Worm (Caenorhabditis elegans) whole organism, L1 larva: ENCODE results near the gene lipl-4.

Experiments
- F16B12.6 ChIP-seq: fragments of 150-350 bp; optimal IDR thresholded peaks from 2 replicates; lab custom pipeline; 2014; ENCODE audit warnings: missing biosample characterization, missing genetic modification characterization
- aha-1 ChIP-seq: fragments of 150-350 bp; optimal IDR thresholded peaks from 2 replicates; lab custom pipeline; 2014; ENCODE audit warnings: missing biosample characterization, missing genetic modification characterization
- alr-1 ChIP-seq: fragments of 200-800 bp; sonication (Bioruptor generic); optimal IDR thresholded peaks from 2 replicates; lab custom pipeline; 2018; ENCODE audit warnings: borderline replicate concordance, mild to moderate bottlenecking, missing genetic modification characterization, missing compliant biosample characterization
- aly-2 ChIP-seq: fragments of 150-350 bp; optimal IDR thresholded peaks from 2 replicates; lab custom pipeline; 2014; ENCODE audit warnings: missing biosample characterization, missing genetic modification characterization
- blmp-1 ChIP-seq: fragments of 150-350 bp; optimal IDR thresholded peaks from 2 replicates; lab custom pipeline; 2014; ENCODE audit warnings: missing biosample characterization, missing genetic modification characterization
- ceh-82 ChIP-seq, 3 experiments: fragments of 150-350 bp in 1 of 3; sonication (generic microtip) in 2 of 3; optimal IDR thresholded peaks; 2 replicates each; lab custom pipeline; 2014 to 2017; ENCODE audit warnings: missing biosample characterization in 3 of 3, missing genetic modification characterization in 3 of 3
- ces-1 ChIP-seq: fragments of 150-350 bp; optimal IDR thresholded peaks from 2 replicates; lab custom pipeline; 2014; ENCODE audit warnings: missing biosample characterization, missing genetic modification reagents, missing genetic modification characterization
- efl-1 ChIP-seq, 4 experiments: fragments of 150-350 bp; optimal IDR thresholded peaks in 3 of 4; peaks in 1 of 4; 1 replicate in 1 of 4; 2 replicates in 3 of 4; lab custom pipeline; 2014; ENCODE audit warnings: missing biosample characterization in 2 of 4, missing genetic modification characterization in 2 of 4, missing genetic modification reagents in 2 of 4
- egl-13 ChIP-seq: sonication (generic microtip); optimal IDR thresholded peaks from 2 replicates; lab custom pipeline; 2016; ENCODE audit warnings: missing genotype, missing genetic modification reagents, missing genetic modification characterization, missing compliant biosample characterization
- elt-3 ChIP-seq, 6 experiments: fragments of 150-350 bp in 1 of 6; sonication (generic microtip); optimal IDR thresholded peaks; 2 replicates each; lab custom pipeline; 2017 to 2018; ENCODE audit warnings: missing biosample characterization in 6 of 6, missing genetic modification characterization in 6 of 6, inconsistent platforms in 1 of 6
- fkh-4 ChIP-seq: sonication (generic microtip); optimal IDR thresholded peaks from 2 replicates; lab custom pipeline; 2016; ENCODE audit warnings: missing compliant biosample characterization, missing genetic modification characterization, borderline replicate concordance
- fkh-8 ChIP-seq: sonication (generic microtip); optimal IDR thresholded peaks from 2 replicates; lab custom pipeline; 2016; ENCODE audit warnings: mild to moderate bottlenecking, missing genetic modification characterization, missing compliant biosample characterization
- fos-1 ChIP-seq: fragments of 150-350 bp; optimal IDR thresholded peaks from 2 replicates; lab custom pipeline; 2014; ENCODE audit warnings: missing biosample characterization, missing genetic modification characterization
- grh-1 ChIP-seq: fragments of 200-800 bp; sonication (Bioruptor generic); IDR thresholded peaks from 2 replicates; pipeline ENCODE4 v1.3.6; 2022; ENCODE audit warnings: missing genetic modification reagents, missing genetic modification characterization, missing compliant biosample characterization
- hlh-17 ChIP-seq: fragments of 200-800 bp; sonication (Bioruptor generic); optimal IDR thresholded peaks from 2 replicates; lab custom pipeline; 2018; ENCODE audit warnings: missing genetic modification characterization, mild to moderate bottlenecking, missing compliant biosample characterization, moderate library complexity, borderline replicate concordance
- irx-1 ChIP-seq: sonication (generic microtip); optimal IDR thresholded peaks from 2 replicates; lab custom pipeline; 2016; ENCODE audit warnings: missing genetic modification characterization, missing compliant biosample characterization
- lin-13 ChIP-seq: fragments of 150-350 bp; optimal IDR thresholded peaks from 2 replicates; lab custom pipeline; 2014; ENCODE audit warnings: missing biosample characterization, missing genetic modification reagents, missing genetic modification characterization
- lin-14 ChIP-seq: fragments of 200-800 bp; sonication (Bioruptor generic); optimal IDR thresholded peaks from 2 replicates; lab custom pipeline; 2018; ENCODE audit warnings: mild to moderate bottlenecking, missing genetic modification characterization, moderate library complexity, missing compliant biosample characterization
- lin-15B ChIP-seq: fragments of 150-350 bp; sonication (generic microtip); optimal IDR thresholded peaks from 3 replicates; lab custom pipeline; 2014; ENCODE audit warnings: missing biosample characterization, missing genetic modification characterization
- lin-35 ChIP-seq, 2 experiments: fragments of 150-350 bp; optimal IDR thresholded peaks; 2 replicates each; lab custom pipeline; 2014; ENCODE audit warnings: missing biosample characterization in 2 of 2, missing genetic modification characterization in 2 of 2, missing genetic modification reagents in 2 of 2
- lin-39 ChIP-seq: fragments of 150-350 bp; optimal IDR thresholded peaks from 2 replicates; lab custom pipeline; 2014; ENCODE audit warnings: missing biosample characterization, missing genetic modification reagents, missing genetic modification characterization
- lir-3 ChIP-seq: sonication (generic microtip); optimal IDR thresholded peaks from 2 replicates; lab custom pipeline; 2016; ENCODE audit warnings: mild to moderate bottlenecking, missing genetic modification characterization, moderate library complexity, missing compliant biosample characterization; ENCODE audit not compliant: poor library complexity
- mab-9 ChIP-seq: fragments of 200-800 bp; sonication (Bioruptor generic); IDR thresholded peaks from 2 replicates; pipeline ENCODE4 v1.3.6; 2022; ENCODE audit warnings: missing genetic modification reagents, missing genetic modification characterization, missing compliant biosample characterization
- mdl-1 ChIP-seq, 2 experiments: fragments of 150-350 bp; optimal IDR thresholded peaks; 2 replicates each; lab custom pipeline; 2014 to 2017; ENCODE audit warnings: missing biosample characterization in 2 of 2, missing genetic modification characterization in 2 of 2, inconsistent platforms in 1 of 2
- mef-2 ChIP-seq: fragments of 150-350 bp; optimal IDR thresholded peaks from 2 replicates; lab custom pipeline; 2014; ENCODE audit warnings: missing biosample characterization, missing genetic modification characterization
- nhr-12 ChIP-seq: sonication (generic microtip); optimal IDR thresholded peaks from 2 replicates; lab custom pipeline; 2017; ENCODE audit warnings: missing biosample characterization, missing genetic modification characterization
- nhr-19 ChIP-seq: fragments of 200-800 bp; sonication (Bioruptor generic); conservative IDR thresholded peaks from 2 replicates; pipeline ENCODE4 v1.3.6; 2022; ENCODE audit warnings: missing genetic modification characterization, missing compliant biosample characterization
- nhr-237 ChIP-seq: fragments of 150-350 bp; optimal IDR thresholded peaks from 2 replicates; lab custom pipeline; 2014; ENCODE audit warnings: missing biosample characterization, missing genetic modification characterization
- nhr-28 ChIP-seq: fragments of 150-350 bp; optimal IDR thresholded peaks from 2 replicates; lab custom pipeline; 2014; ENCODE audit warnings: missing biosample characterization, missing genetic modification characterization
- nhr-77 ChIP-seq: fragments of 150-350 bp; optimal IDR thresholded peaks from 2 replicates; lab custom pipeline; 2014; ENCODE audit warnings: missing biosample characterization, missing genetic modification characterization
- nhr-85 ChIP-seq: sonication (generic microtip); peaks from one replicate; lab custom pipeline; 2016; ENCODE audit warnings: missing genetic modification characterization, inconsistent platforms, missing compliant biosample characterization
- nhr-90 ChIP-seq: sonication (generic microtip); optimal IDR thresholded peaks from 2 replicates; lab custom pipeline; 2016; ENCODE audit warnings: mild to moderate bottlenecking, missing genetic modification characterization, missing compliant biosample characterization; ENCODE audit not compliant: poor library complexity
- pag-3 ChIP-seq: sonication (generic microtip); optimal IDR thresholded peaks from 2 replicates; lab custom pipeline; 2017; ENCODE audit warnings: missing genetic modification characterization, mild to moderate bottlenecking, missing compliant biosample characterization, antibody characterized with exemption, borderline replicate concordance; ENCODE audit not compliant: insufficient read depth
- pqm-1 ChIP-seq: sonication (generic microtip); optimal IDR thresholded peaks from 3 replicates; lab custom pipeline; 2017; ENCODE audit warnings: missing biosample characterization, missing genetic modification characterization
- rnt-1 ChIP-seq: sonication (generic microtip); optimal IDR thresholded peaks from 2 replicates; lab custom pipeline; 2016; ENCODE audit warnings: mild to moderate bottlenecking, missing genetic modification characterization, moderate library complexity, missing compliant biosample characterization
- skn-1 ChIP-seq: fragments of 150-350 bp; optimal IDR thresholded peaks from 2 replicates; lab custom pipeline; 2014; ENCODE audit warnings: missing biosample characterization, missing genetic modification characterization
- snu-23 ChIP-seq: sonication (generic microtip); optimal IDR thresholded peaks from 2 replicates; lab custom pipeline; 2016; ENCODE audit warnings: missing genetic modification characterization, missing compliant biosample characterization
- sox-4 ChIP-seq: sonication (generic microtip); optimal IDR thresholded peaks from 2 replicates; lab custom pipeline; 2016; ENCODE audit warnings: missing genetic modification characterization, missing compliant biosample characterization
- sptf-1 ChIP-seq: fragments of 150-350 bp; optimal IDR thresholded peaks from 2 replicates; lab custom pipeline; 2014; ENCODE audit warnings: missing biosample characterization, missing genetic modification characterization
- swsn-7 ChIP-seq: sonication (generic microtip); optimal IDR thresholded peaks from 2 replicates; lab custom pipeline; 2016; ENCODE audit warnings: missing genetic modification characterization, missing compliant biosample characterization
- unc-130 ChIP-seq: fragments of 150-350 bp; optimal IDR thresholded peaks from 2 replicates; lab custom pipeline; 2017; ENCODE audit warnings: missing biosample characterization, missing genetic modification characterization, inconsistent platforms
- unc-86 ChIP-seq: sonication (generic microtip); optimal IDR thresholded peaks from 2 replicates; lab custom pipeline; 2016; ENCODE audit warnings: missing genetic modification characterization, missing compliant biosample characterization
- unc-98 ChIP-seq: fragments of 200-800 bp; sonication (Bioruptor generic); IDR thresholded peaks from 2 replicates; pipeline ENCODE4 v1.3.6; 2022; ENCODE audit warnings: missing genetic modification characterization, missing compliant biosample characterization
- xbp-1 ChIP-seq: sonication (generic microtip); optimal IDR thresholded peaks from 2 replicates; lab custom pipeline; 2016; ENCODE audit warnings: missing genetic modification characterization, missing compliant biosample characterization
- zag-1 ChIP-seq: fragments of 150-350 bp; optimal IDR thresholded peaks from 2 replicates; lab custom pipeline; 2014; ENCODE audit warnings: missing biosample characterization, missing genetic modification characterization
- zip-4 ChIP-seq: fragments of 200-800 bp; sonication (Bioruptor generic); optimal IDR thresholded peaks from 2 replicates; lab custom pipeline; 2018; ENCODE audit warnings: mild to moderate bottlenecking, missing genetic modification characterization, moderate library complexity, missing compliant biosample characterization
- ztf-11 ChIP-seq, 2 experiments: sonication (generic microtip); optimal IDR thresholded peaks; 2 replicates each; lab custom pipeline; 2016 to 2017; ENCODE audit warnings: missing genetic modification characterization in 2 of 2, missing biosample characterization in 1 of 2, missing compliant biosample characterization in 1 of 2
- ztf-4 ChIP-seq: fragments of 150-350 bp; optimal IDR thresholded peaks from 2 replicates; lab custom pipeline; 2014; ENCODE audit warnings: missing biosample characterization, missing genetic modification characterization

lipl-4 gene

DNA sequence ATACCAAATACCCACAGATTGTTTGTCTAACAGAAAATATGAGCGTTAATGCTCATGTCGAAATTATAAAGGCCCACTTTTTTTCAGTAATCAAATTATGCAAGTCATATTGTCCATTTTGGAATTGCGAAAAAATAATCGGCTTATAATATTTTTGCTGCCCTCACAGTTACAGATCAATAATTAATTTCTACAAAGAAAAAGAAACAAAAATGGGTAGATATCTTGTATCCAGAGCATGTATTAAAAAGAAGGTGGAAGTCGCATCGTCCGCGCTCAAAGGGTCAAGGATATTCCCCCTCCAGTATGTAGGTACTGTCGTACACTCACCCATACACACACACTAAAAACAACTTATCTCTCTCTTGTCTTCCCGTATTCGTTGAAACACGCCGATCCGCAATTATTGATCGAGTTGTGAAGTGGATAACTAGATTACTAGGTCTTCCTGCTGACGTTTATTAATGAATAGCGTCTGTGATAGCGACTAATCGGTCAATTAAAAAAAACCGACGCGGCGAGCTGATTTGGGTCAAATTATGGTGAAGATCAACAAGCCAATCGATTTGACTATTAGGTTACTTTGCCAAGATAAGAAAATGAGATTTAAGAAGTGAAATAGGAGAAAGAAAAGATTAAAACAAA is 36.1 kb upstream of the lipl-4 start:
- TF ChIP-seq elt-3 (tag; optimal IDR thresholded peaks at IDR 0.05; lab: Kevin White, UChicago) (peak in 1 of 6 experiments; percentile 4), unc-86 (tag; lab: Kevin White, UChicago) (no peak), mdl-1 (tag; optimal IDR thresholded peaks at IDR 0.05; lab: Kevin White, UChicago) (no peak), lin-13 (GFP tag; lab: Kevin White, UChicago) (no peak), unc-98 (GFP tag; lab: Robert Waterston, UW) (no peak), nhr-77 (tag; lab: Kevin White, UChicago) (no peak), mef-2 (tag; lab: Kevin White, UChicago) (no peak), hlh-17 (GFP tag; lab: Kevin White, UChicago) (no peak), lin-15B (tag; lab: Kevin White, UChicago) (no peak), nhr-85 (tag; lab: Kevin White, UChicago) (peak; percentile 6), blmp-1 (tag; lab: Kevin White, UChicago) (peak; percentile 70), nhr-12 (tag; lab: Kevin White, UChicago) (no peak), zag-1 (tag; lab: Kevin White, UChicago) (no peak), mab-9 (GFP tag; lab: Robert Waterston, UW) (no peak)
- TF ChIP-seq, all 84 proteins: peak for 3

DNA sequence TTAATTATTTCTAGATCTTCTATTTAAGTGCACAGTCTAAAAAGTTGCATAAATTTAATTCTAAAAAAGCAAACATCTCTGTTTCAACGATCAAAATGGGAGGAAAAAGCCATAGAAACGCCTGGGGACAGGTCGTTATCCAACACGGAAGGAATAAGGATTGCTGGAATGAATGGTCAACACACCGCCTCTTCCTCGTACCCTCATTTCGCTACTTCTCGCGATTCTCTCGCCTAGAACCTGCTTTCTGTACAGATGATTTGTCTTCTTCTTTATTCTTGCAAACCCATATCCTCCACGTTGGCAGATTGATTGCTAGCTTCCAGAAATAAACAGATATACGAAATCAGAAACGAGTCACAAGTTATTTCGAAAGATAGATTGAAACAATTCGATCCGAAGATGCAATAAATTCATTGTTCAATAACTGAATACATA is 35.1 kb upstream of the lipl-4 start, which contains the start of gene dpy-11:
Gene dpy-11 (minus strand): TSS at position 354 of the 438 bp plus-strand sequence.
- TF ChIP-seq blmp-1 (tag; lab: Kevin White, UChicago), result peak; percentile 38
- no peak for TF ChIP-seq efl-1 (optimal IDR thresholded peaks at IDR 0.05; lab: Kevin White, UChicago)
- peak in 1 of 2 experiments; percentile 89 for TF ChIP-seq efl-1 (GFP tag; optimal IDR thresholded peaks at IDR 0.05 in 1 of 2; lab: Kevin White, UChicago)
- peak; percentile 44 for TF ChIP-seq nhr-90 (tag; lab: Kevin White, UChicago)
- TF ChIP-seq lin-35 (GFP tag; optimal IDR thresholded peaks at IDR 0.05; lab: Kevin White, UChicago), result peak in 1 of 2 experiments; percentile 12
- no peak for TF ChIP-seq mab-9 (GFP tag; lab: Robert Waterston, UW)
- no peak for TF ChIP-seq sox-4 (tag; lab: Kevin White, UChicago)
- no peak for TF ChIP-seq lin-39 (tag; lab: Kevin White, UChicago)
- TF ChIP-seq fos-1, result no peak
- peak; percentile 44; the same call in 1 of the 2 replicates for TF ChIP-seq nhr-19 (GFP tag; lab: Robert Waterston, UW)
- no peak for TF ChIP-seq unc-130
- TF ChIP-seq xbp-1 (tag; lab: Kevin White, UChicago), result no peak
- no peak for TF ChIP-seq egl-13 (tag; lab: Kevin White, UChicago)
- peak; percentile 60 for TF ChIP-seq ztf-4
- TF ChIP-seq zag-1 (tag; lab: Kevin White, UChicago), result no peak
- TF ChIP-seq mef-2 (tag; lab: Kevin White, UChicago), result no peak
- no peak for TF ChIP-seq pag-3 (tag; lab: Kevin White, UChicago)
- TF ChIP-seq fkh-8 (tag; lab: Kevin White, UChicago), result no peak
- TF ChIP-seq alr-1 (tag; lab: Kevin White, UChicago), result no peak
- peak; percentile 23 for TF ChIP-seq rnt-1 (tag; lab: Kevin White, UChicago)
- no peak for TF ChIP-seq F16B12.6 (tag; lab: Kevin White, UChicago)
- no peak for TF ChIP-seq nhr-237
- TF ChIP-seq ces-1 (GFP tag; lab: Kevin White, UChicago), result no peak
- TF ChIP-seq lin-14 (GFP tag; lab: Kevin White, UChicago), result peak; percentile 39
- TF ChIP-seq fkh-4 (tag; lab: Kevin White, UChicago), result no peak
- TF ChIP-seq grh-1 (GFP tag; lab: Robert Waterston, UW), result 0 out of 2 replicates have a peak, but pooled peaks have one; percentile 33
- no peak for TF ChIP-seq nhr-12 (tag; lab: Kevin White, UChicago)
- TF ChIP-seq ceh-82 (tag; optimal IDR thresholded peaks at IDR 0.05; lab: Kevin White, UChicago), result peak in 1 of 3 experiments; percentile 11
- TF ChIP-seq snu-23 (GFP tag; lab: Kevin White, UChicago), result peak; percentile 65
- TF ChIP-seq pqm-1 (tag; lab: Kevin White, UChicago), result no peak
- no peak for TF ChIP-seq ztf-11 (tag; optimal IDR thresholded peaks at IDR 0.05; lab: Kevin White, UChicago)
- peak; percentile 30 for TF ChIP-seq lir-3 (tag; lab: Kevin White, UChicago)
- TF ChIP-seq irx-1, result no peak
- no peak for TF ChIP-seq zip-4 (GFP tag; lab: Kevin White, UChicago)
- TF ChIP-seq nhr-77 (tag; lab: Kevin White, UChicago), result no peak
- no peak for TF ChIP-seq nhr-28 (tag; lab: Kevin White, UChicago)
- TF ChIP-seq aly-2 (tag; lab: Kevin White, UChicago), result peak; percentile 77
- TF ChIP-seq swsn-7 (tag; lab: Kevin White, UChicago), result peak; percentile 24
- no peak for TF ChIP-seq aha-1 (tag; lab: Kevin White, UChicago)
- no peak for TF ChIP-seq skn-1 (tag; lab: Kevin White, UChicago)
- TF ChIP-seq sptf-1 (tag; lab: Kevin White, UChicago), result no peak
